Worm (Caenorhabditis elegans) whole organism, L4 larva: Measurements from ENCODE around the gene C04F6.7.

Source experiments
- D1046.2 ChIP-seq: fragments of 200-800 bp; sonication (Bioruptor generic); IDR thresholded peaks from 2 replicates; pipeline ENCODE4 v1.3.6; 2022; ENCODE audit warnings: missing genetic modification characterization, missing compliant biosample characterization
- F49E8.2 ChIP-seq: sonication (generic microtip); optimal IDR thresholded peaks from 2 replicates; lab custom pipeline; 2016; ENCODE audit warnings: missing compliant biosample characterization, mild to moderate bottlenecking, missing genetic modification characterization, borderline replicate concordance
- T20F7.1 ChIP-seq: fragments of 200-800 bp; sonication (Bioruptor generic); optimal IDR thresholded peaks from 2 replicates; lab custom pipeline; 2018; ENCODE audit warnings: mild to moderate bottlenecking, missing genetic modification characterization, missing compliant biosample characterization
- T26A8.4 ChIP-seq: fragments of 200-800 bp; sonication (Bioruptor generic); IDR thresholded peaks from 2 replicates; pipeline ENCODE4 v1.3.6; 2022; ENCODE audit warnings: missing genetic modification characterization, missing compliant biosample characterization
- aha-1 ChIP-seq: fragments of 150-350 bp; peaks from one replicate; lab custom pipeline; 2014; ENCODE audit warnings: missing biosample characterization, missing genetic modification characterization
- ceh-20 ChIP-seq: fragments of 200-800 bp; sonication (Bioruptor generic); IDR thresholded peaks from 2 replicates; pipeline ENCODE4 v1.3.6; 2022; ENCODE audit warnings: missing genetic modification reagents, missing genetic modification characterization, missing compliant biosample characterization
- ceh-28 ChIP-seq: fragments of 150-350 bp; optimal IDR thresholded peaks from 2 replicates; lab custom pipeline; 2014; ENCODE audit warnings: missing biosample characterization, missing genetic modification reagents, missing genetic modification characterization
- ceh-32 ChIP-seq: sonication (generic microtip); optimal IDR thresholded peaks from 2 replicates; lab custom pipeline; 2016; ENCODE audit warnings: mild to moderate bottlenecking, missing genetic modification characterization, missing compliant biosample characterization; ENCODE audit not compliant: poor library complexity
- ces-1 ChIP-seq: fragments of 150-350 bp; sonication (generic microtip); optimal IDR thresholded peaks from 4 replicates; lab custom pipeline; 2014; ENCODE audit warnings: missing biosample characterization, missing genetic modification reagents, missing genetic modification characterization
- cey-2 ChIP-seq: sonication (generic microtip); optimal IDR thresholded peaks from 3 replicates; lab custom pipeline; 2017; ENCODE audit warnings: missing genetic modification characterization, mild to moderate bottlenecking, missing compliant biosample characterization, antibody characterized with exemption, borderline replicate concordance; ENCODE audit not compliant: insufficient read depth
- ctbp-1 ChIP-seq: fragments of 200-800 bp; sonication (Bioruptor generic); IDR thresholded peaks from 2 replicates; pipeline ENCODE4 v1.3.6; 2022; ENCODE audit warnings: missing genetic modification reagents, missing genetic modification characterization, missing compliant biosample characterization
- daf-16 ChIP-seq, 3 experiments: sonication (generic microtip); optimal IDR thresholded peaks; 2 replicates each; lab custom pipeline; 2016 to 2017; ENCODE audit warnings: missing genetic modification characterization in 3 of 3, missing genetic modification reagents in 3 of 3, mild to moderate bottlenecking in 2 of 3, missing compliant biosample characterization in 2 of 3, missing biosample characterization in 1 of 3, moderate library complexity in 1 of 3
- dmd-6 ChIP-seq: fragments of 200-800 bp; sonication (Bioruptor generic); IDR thresholded peaks from 2 replicates; pipeline ENCODE4 v1.3.6; 2022; ENCODE audit warnings: missing genetic modification reagents, missing genetic modification characterization, missing compliant biosample characterization
- dmd-8 ChIP-seq: fragments of 200-800 bp; sonication (Bioruptor generic); IDR thresholded peaks from 2 replicates; pipeline ENCODE4 v1.3.6; 2022; ENCODE audit warnings: missing genetic modification characterization, missing compliant biosample characterization
- egl-43 ChIP-seq: fragments of 200-800 bp; sonication (Bioruptor generic); IDR thresholded peaks from 2 replicates; pipeline ENCODE4 v1.3.6; 2022; ENCODE audit warnings: missing genetic modification reagents, missing genetic modification characterization, missing compliant biosample characterization
- lin-1 ChIP-seq: fragments of 200-800 bp; sonication (Bioruptor generic); IDR thresholded peaks from 2 replicates; pipeline ENCODE4 v1.3.6; 2022; ENCODE audit warnings: missing genetic modification reagents, missing genetic modification characterization, missing compliant biosample characterization
- lin-29 ChIP-seq: fragments of 200-800 bp; sonication (Bioruptor generic); IDR thresholded peaks from 2 replicates; pipeline ENCODE4 v1.3.6; 2022; ENCODE audit warnings: missing genetic modification reagents, missing genetic modification characterization, missing compliant biosample characterization
- lin-39 ChIP-seq: fragments of 150-350 bp; optimal IDR thresholded peaks from 2 replicates; lab custom pipeline; 2014; ENCODE audit warnings: missing biosample characterization, missing genetic modification reagents, missing genetic modification characterization
- madf-5 ChIP-seq, 2 experiments: fragments of 200-800 bp; sonication (Bioruptor generic); IDR thresholded peaks; 2 replicates each; pipeline ENCODE4 v1.3.6; 2022; ENCODE audit warnings: missing compliant biosample characterization in 2 of 2, missing genetic modification characterization in 2 of 2
- madf-9 ChIP-seq: fragments of 200-800 bp; sonication (Bioruptor generic); conservative IDR thresholded peaks from 2 replicates; pipeline ENCODE4 v1.3.6; 2022; ENCODE audit warnings: missing genetic modification reagents, missing genetic modification characterization, missing compliant biosample characterization
- mdt-29 ChIP-seq: fragments of 200-800 bp; sonication (Bioruptor generic); IDR thresholded peaks from 2 replicates; pipeline ENCODE4 v1.3.6; 2022; ENCODE audit warnings: missing genetic modification reagents, missing genetic modification characterization, missing compliant biosample characterization
- mep-1 ChIP-seq: fragments of 150-350 bp; sonication (generic microtip); optimal IDR thresholded peaks from 3 replicates; lab custom pipeline; 2014; ENCODE audit warnings: missing biosample characterization, missing genetic modification characterization
- mxl-3 ChIP-seq: fragments of 200-800 bp; sonication (Bioruptor generic); optimal IDR thresholded peaks from 2 replicates; lab custom pipeline; 2018; ENCODE audit warnings: mild to moderate bottlenecking, missing genetic modification characterization, missing compliant biosample characterization
- nhr-25 ChIP-seq: sonication (generic microtip); optimal IDR thresholded peaks from 2 replicates; lab custom pipeline; 2017; ENCODE audit warnings: missing genetic modification characterization, mild to moderate bottlenecking, missing compliant biosample characterization, antibody characterized with exemption, moderate library complexity, borderline replicate concordance; ENCODE audit not compliant: insufficient read depth
- nhr-48 ChIP-seq: sonication (generic microtip); optimal IDR thresholded peaks from 2 replicates; lab custom pipeline; 2016; ENCODE audit warnings: mild to moderate bottlenecking, missing genetic modification characterization, missing compliant biosample characterization
- nhr-6 ChIP-seq: fragments of 150-350 bp; optimal IDR thresholded peaks from 2 replicates; lab custom pipeline; 2014; ENCODE audit warnings: missing biosample characterization, missing genetic modification characterization
- rbr-2 ChIP-seq: sonication (generic microtip); optimal IDR thresholded peaks from 2 replicates; lab custom pipeline; 2016; ENCODE audit warnings: missing genotype, missing genetic modification characterization, missing compliant biosample characterization
- set-16 ChIP-seq: fragments of 200-800 bp; sonication (Bioruptor generic); IDR thresholded peaks from 2 replicates; pipeline ENCODE4 v1.3.6; 2022; ENCODE audit warnings: missing genetic modification reagents, missing genetic modification characterization, missing compliant biosample characterization
- spr-3 ChIP-seq: fragments of 200-800 bp; sonication (Bioruptor generic); optimal IDR thresholded peaks from 2 replicates; lab custom pipeline; 2018; ENCODE audit warnings: mild to moderate bottlenecking, missing genetic modification characterization, missing compliant biosample characterization
- tag-97 ChIP-seq: fragments of 200-800 bp; sonication (Bioruptor generic); IDR thresholded peaks from 2 replicates; pipeline ENCODE4 v1.3.6; 2022; ENCODE audit warnings: missing genetic modification characterization, missing compliant biosample characterization
- tra-1 ChIP-seq: fragments of 200-800 bp; sonication (Bioruptor generic); IDR thresholded peaks from 2 replicates; pipeline ENCODE4 v1.3.6; 2022; ENCODE audit warnings: missing genetic modification reagents, missing genetic modification characterization, missing compliant biosample characterization
- zfp-3 ChIP-seq: fragments of 200-800 bp; sonication (Bioruptor generic); conservative IDR thresholded peaks from 2 replicates; pipeline ENCODE4 v1.3.6; 2022; ENCODE audit warnings: missing genetic modification reagents, missing genetic modification characterization, missing compliant biosample characterization
- ztf-11 ChIP-seq: fragments of 150-350 bp; optimal IDR thresholded peaks from 2 replicates; lab custom pipeline; 2014; ENCODE audit warnings: missing biosample characterization, missing genetic modification characterization

Gene C04F6.7

ce11 chrX:3403195-3403594 is 15.8 kb downstream of the C04F6.7 start, which contains the start of gene vit-5:
TSS of gene vit-5 (plus strand) at chrX:3403471.
- TF ChIP-seq zfp-3 (0 out of 2 replicates have a peak, but pooled peaks have one; percentile 5), nhr-48 (tag; lab: Kevin White, UChicago) (peak; percentile 5), ctbp-1 (no peak), nhr-6 (tag; lab: Kevin White, UChicago) (no peak), T26A8.4 (GFP tag; lab: Robert Waterston, UW) (no peak), dmd-6 (GFP tag; lab: Robert Waterston, UW) (peak; percentile 94), tra-1 (GFP tag; lab: Robert Waterston, UW) (peak; percentile 67), egl-43 (0 out of 2 replicates have a peak, but pooled peaks have one; percentile 13), cey-2 (no peak), ztf-11 (tag; lab: Kevin White, UChicago) (no peak), F49E8.2 (tag; lab: Kevin White, UChicago) (no peak)

ce11 chrX:3401701-3402100 is 17.3 kb downstream of the C04F6.7 start, which contains the start of gene C04F6.9:
TSS of gene C04F6.9 (plus strand) at chrX:3402001.
- TF ChIP-seq aha-1 (tag; lab: Kevin White, UChicago) (peak; percentile 25), ceh-28 (tag; lab: Kevin White, UChicago) (no peak), D1046.2 (peak; percentile 69; the same call in 1 of the 2 replicates)

ce11 chrX:3400387-3400786 is 18.6 kb downstream of the C04F6.7 start:
- TF ChIP-seq mep-1 (tag; lab: Kevin White, UChicago) (no peak), lin-29 (GFP tag; lab: Robert Waterston, UW) (no peak), egl-43 (no peak), nhr-25 (tag; lab: Kevin White, UChicago) (no peak), mxl-3 (GFP tag; lab: Kevin White, UChicago) (no peak), ceh-20 (GFP tag; lab: Robert Waterston, UW) (no peak), madf-9 (GFP tag; lab: Robert Waterston, UW) (no peak)

- TF ChIP-seq rbr-2 (tag; lab: Kevin White, UChicago) (no peak), mdt-29 (GFP tag; lab: Robert Waterston, UW) (no peak), ceh-32 (tag; lab: Kevin White, UChicago) (no peak), lin-39 (tag; lab: Kevin White, UChicago) (no peak), ctbp-1 (no peak), tag-97 (GFP tag; lab: Robert Waterston, UW) (no peak)
- TF ChIP-seq, all 104 proteins: peak for 0
Measured at ce11 chrX:3399917-3400316, 19.1 kb downstream of the C04F6.7 start, which contains the start of gene cht-1. TSS of gene cht-1 (minus strand) at chrX:3400017.

- TF ChIP-seq aha-1 (tag; lab: Kevin White, UChicago), result peak; percentile 29
- no peak for TF ChIP-seq madf-5 (GFP tag; IDR thresholded peaks at IDR 0.05; lab: Robert Waterston, UW)
Measured at ce11 chrX:3396735-3397134, 22.2 kb downstream of the C04F6.7 start.

- TF ChIP-seq ces-1 (GFP tag; lab: Kevin White, UChicago) (no peak), ceh-28 (tag; lab: Kevin White, UChicago) (no peak), spr-3 (GFP tag; lab: Kevin White, UChicago) (no peak), set-16 (GFP tag; lab: Robert Waterston, UW) (no peak), lin-1 (GFP tag; lab: Robert Waterston, UW) (no peak), T20F7.1 (GFP tag; lab: Kevin White, UChicago) (no peak), mdt-29 (GFP tag; lab: Robert Waterston, UW) (no peak), dmd-8 (no peak), daf-16 (GFP tag; optimal IDR thresholded peaks at IDR 0.05; lab: Kevin White, UChicago) (no peak), daf-16 (tag; optimal IDR thresholded peaks at IDR 0.05; lab: Kevin White, UChicago) (no peak)
Measured at ce11 chrX:3393562-3393961, 25.4 kb downstream of the C04F6.7 start, which contains the start of gene slcf-2. TSS of gene slcf-2 (plus strand) at chrX:3393862.
